Fruit fly (Drosophila melanogaster) whole organism, wandering third instar larva: ENCODE measurements around the gene Pect.

Source experiments
- CG32264 ChIP-seq: fragments of 200-800 bp; sonication (Bioruptor generic); optimal IDR thresholded peaks from 2 replicates; lab custom pipeline; 2016; ENCODE audit warnings: missing biosample characterization, missing genetic modification characterization
- CG9705 ChIP-seq: fragments of 200-800 bp; sonication (Bioruptor generic); optimal IDR thresholded peaks from 2 replicates; lab custom pipeline; 2018; ENCODE audit warnings: missing biosample characterization, mild to moderate bottlenecking, missing genetic modification characterization
- CrebA ChIP-seq: fragments of 200-800 bp; sonication (Bioruptor generic); optimal IDR thresholded peaks from 2 replicates; lab custom pipeline; 2016; ENCODE audit warnings: missing biosample characterization, mild to moderate bottlenecking, missing genetic modification characterization, borderline replicate concordance
- Dif ChIP-seq: fragments of 200-275, 200-300 bp; sonication (Bioruptor generic); optimal IDR thresholded peaks from 2 replicates; lab custom pipeline; 2018; ENCODE audit warnings: missing biosample characterization, missing genetic modification characterization; ENCODE audit not compliant: partially characterized antibody
- GATAd ChIP-seq: sonication (Bioruptor generic); optimal IDR thresholded peaks from 2 replicates; lab custom pipeline; 2016; ENCODE audit warnings: missing biosample characterization, missing genetic modification characterization
- HLH106 ChIP-seq: fragments of 200-800 bp; optimal IDR thresholded peaks from 3 replicates; lab custom pipeline; 2019; ENCODE audit warnings: missing biosample characterization, mild to moderate bottlenecking, missing genetic modification characterization, moderate library complexity
- Hnf4 ChIP-seq: fragments of 200-800 bp; sonication (Bioruptor generic); optimal IDR thresholded peaks from 2 replicates; lab custom pipeline; 2016; ENCODE audit warnings: missing biosample characterization, mild to moderate bottlenecking, missing genetic modification characterization
- Hr83 ChIP-seq: fragments of 200-300 bp; sonication (Bioruptor generic); optimal IDR thresholded peaks from 2 replicates; lab custom pipeline; 2016; ENCODE audit warnings: missing biosample characterization, mild to moderate bottlenecking, missing genetic modification characterization, moderate library complexity; ENCODE audit not compliant: poor library complexity, severe bottlenecking
- Jra ChIP-seq: sonication (Bioruptor generic); optimal IDR thresholded peaks from 2 replicates; lab custom pipeline; 2016; ENCODE audit warnings: missing biosample characterization, missing genetic modification characterization
- Mio ChIP-seq: sonication (Bioruptor generic); optimal IDR thresholded peaks from 2 replicates; lab custom pipeline; 2016; ENCODE audit warnings: missing biosample characterization, missing genetic modification characterization
- Myc ChIP-seq: fragments of >200 bp; optimal IDR thresholded peaks from 2 replicates; lab custom pipeline; 2017
- OdsH ChIP-seq: fragments of 200-800 bp; sonication (Bioruptor generic); optimal IDR thresholded peaks from 2 replicates; lab custom pipeline; 2016; ENCODE audit warnings: missing biosample characterization, mild to moderate bottlenecking, missing genetic modification characterization
- Rel ChIP-seq, 2 experiments: fragments of 200-800 bp; sonication (Bioruptor generic) in 1 of 2; optimal IDR thresholded peaks; 2 replicates in 1 of 2; 3 replicates in 1 of 2; lab custom pipeline; 2016 to 2019; ENCODE audit warnings: mild to moderate bottlenecking in 2 of 2, missing biosample characterization in 2 of 2, missing genetic modification characterization in 2 of 2, moderate library complexity in 1 of 2
- Sp1 ChIP-seq: fragments of 200-800 bp; sonication (Bioruptor generic); optimal IDR thresholded peaks from 3 replicates; lab custom pipeline; 2019; ENCODE audit warnings: missing biosample characterization, mild to moderate bottlenecking, missing genetic modification characterization, moderate library complexity
- Vsx2 ChIP-seq: fragments of 200-300, 225-300 bp; sonication (Bioruptor generic); optimal IDR thresholded peaks from 2 replicates; lab custom pipeline; 2018; ENCODE audit warnings: missing biosample characterization, missing genetic modification characterization; ENCODE audit not compliant: partially characterized antibody
- br ChIP-seq: fragments of 200-800 bp; sonication (Bioruptor generic); optimal IDR thresholded peaks from 2 replicates; lab custom pipeline; 2016; ENCODE audit warnings: missing biosample characterization, missing genetic modification characterization
- brk ChIP-seq: fragments of 200-800 bp; sonication (Bioruptor generic); optimal IDR thresholded peaks from 2 replicates; lab custom pipeline; 2016; ENCODE audit warnings: missing biosample characterization, mild to moderate bottlenecking, missing genetic modification characterization
- dl ChIP-seq, 2 experiments: fragments of 175-275, 200-275 bp in 1 of 2; fragments of 200-275 bp in 1 of 2; sonication (Bioruptor generic); optimal IDR thresholded peaks; lab custom pipeline; 2018; ENCODE audit warnings: mild to moderate bottlenecking in 2 of 2, missing biosample characterization in 2 of 2, missing genetic modification characterization in 2 of 2, moderate library complexity in 2 of 2; ENCODE audit not compliant: partially characterized antibody in 2 of 2, insufficient read depth in 1 of 2
- dmrt93B ChIP-seq: fragments of 200-800 bp; sonication (Bioruptor generic); optimal IDR thresholded peaks from 2 replicates; lab custom pipeline; 2018; ENCODE audit warnings: missing biosample characterization, mild to moderate bottlenecking, missing genetic modification characterization
- dsf ChIP-seq: sonication (Bioruptor generic); optimal IDR thresholded peaks from 2 replicates; lab custom pipeline; 2016; ENCODE audit warnings: missing biosample characterization, missing genetic modification characterization, borderline replicate concordance
- ey ChIP-seq: fragments of 200-800 bp; sonication (Bioruptor generic); optimal IDR thresholded peaks from 2 replicates; lab custom pipeline; 2016; ENCODE audit warnings: missing biosample characterization, missing genetic modification characterization
- foxo ChIP-seq, 2 experiments: fragments of 200-800 bp; sonication (Bioruptor generic); optimal IDR thresholded peaks; 2 replicates in 1 of 2; 3 replicates in 1 of 2; lab custom pipeline; 2016 to 2017; ENCODE audit warnings: missing biosample characterization in 2 of 2, missing genetic modification characterization in 2 of 2
- fru ChIP-seq: fragments of 200-800 bp; sonication (Bioruptor generic); optimal IDR thresholded peaks from 3 replicates; lab custom pipeline; 2016; ENCODE audit warnings: missing biosample characterization, mild to moderate bottlenecking, missing genetic modification characterization
- h ChIP-seq: fragments of 200-800 bp; sonication (Bioruptor generic); optimal IDR thresholded peaks from 3 replicates; lab custom pipeline; 2016; ENCODE audit warnings: missing biosample characterization, mild to moderate bottlenecking, missing genetic modification characterization
- jim ChIP-seq: fragments of 175-275, 200-325 bp; sonication (Bioruptor generic); optimal IDR thresholded peaks from 2 replicates; lab custom pipeline; 2016; ENCODE audit warnings: missing biosample characterization, mild to moderate bottlenecking, missing genetic modification characterization
- lola ChIP-seq: fragments of >200 bp; optimal IDR thresholded peaks from 2 replicates; lab custom pipeline; 2017; ENCODE audit warnings: missing biosample characterization, missing genetic modification characterization
- psq ChIP-seq: fragments of 200-800 bp; sonication (Bioruptor generic); optimal IDR thresholded peaks from 3 replicates; lab custom pipeline; 2017; ENCODE audit warnings: missing biosample characterization, mild to moderate bottlenecking, missing genetic modification characterization, moderate library complexity
- rgr ChIP-seq: fragments of 200-800 bp; sonication (Bioruptor generic); optimal IDR thresholded peaks from 3 replicates; lab custom pipeline; 2016; ENCODE audit warnings: missing biosample characterization, mild to moderate bottlenecking, missing genetic modification characterization
- sv ChIP-seq: fragments of 200-800 bp; sonication (Bioruptor generic); optimal IDR thresholded peaks from 3 replicates; lab custom pipeline; 2016; ENCODE audit warnings: missing biosample characterization, missing genetic modification characterization
- tai ChIP-seq: sonication (Bioruptor generic); optimal IDR thresholded peaks from 2 replicates; lab custom pipeline; 2016; ENCODE audit warnings: missing biosample characterization, missing genetic modification characterization
- usp ChIP-seq: fragments of >200 bp; optimal IDR thresholded peaks from 2 replicates; lab custom pipeline; 2017; ENCODE audit warnings: missing biosample characterization, missing genetic modification characterization
- woc ChIP-seq: sonication (Bioruptor generic); optimal IDR thresholded peaks from 2 replicates; lab custom pipeline; 2016; ENCODE audit warnings: missing biosample characterization, mild to moderate bottlenecking, missing genetic modification characterization

The Pect gene

DNA sequence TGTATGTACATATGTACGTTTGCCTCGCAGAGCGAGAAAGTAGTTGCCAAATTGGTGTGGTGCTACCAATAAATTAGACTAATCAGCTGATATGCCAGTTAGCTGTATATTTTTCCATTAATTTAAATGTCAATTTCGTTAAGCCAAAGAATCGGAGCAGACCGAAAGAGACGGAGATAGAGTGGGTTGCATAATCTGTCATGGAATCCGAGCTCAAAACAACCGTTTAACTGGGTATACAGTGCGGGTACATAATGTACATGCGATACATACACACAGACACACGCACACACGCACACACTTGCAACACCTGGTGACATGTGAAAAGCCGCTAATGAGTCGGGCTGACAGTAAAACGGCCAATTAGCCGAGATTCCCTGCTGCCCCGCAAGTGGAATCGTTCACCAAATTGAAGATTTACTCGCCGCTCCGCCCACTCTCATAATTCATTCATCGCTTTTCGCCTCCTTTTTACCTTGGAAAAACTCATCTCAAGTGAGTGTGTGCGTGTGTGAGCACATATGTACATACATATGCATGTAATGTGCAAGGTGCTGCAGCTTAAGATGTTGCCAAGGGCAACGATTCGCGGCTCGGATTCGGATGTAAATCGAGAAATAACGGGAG, 12.4 kb upstream of the Pect start:
- TF ChIP-seq foxo (GFP tag; optimal IDR thresholded peaks at IDR 0.05; lab: Kevin White, UChicago) (no peak), Sp1 (GFP tag; lab: Kevin White, UChicago) (no peak), jim (GFP tag; lab: Kevin White, UChicago) (no peak), dl (GFP tag; optimal IDR thresholded peaks at IDR 0.05; lab: Kevin White, UChicago; ENCODE audit: insufficient read depth in 1 of 2, partially characterized antibody in 2 of 2) (no peak), Jra (GFP tag; lab: Kevin White, UChicago) (no peak), OdsH (GFP tag; lab: Kevin White, UChicago) (no peak), Hr83 (GFP tag; lab: Kevin White, UChicago) (no peak), Mio (GFP tag; lab: Kevin White, UChicago) (no peak), Vsx2 (GFP tag; lab: Kevin White, UChicago) (no peak), woc (GFP tag; lab: Kevin White, UChicago) (no peak), HLH106 (tag; lab: Kevin White, UChicago) (no peak)
- TF ChIP-seq, all 38 proteins: peak for 0

dm6 chr2L:13191894-13192293, 11.7 kb upstream of the Pect start, which contains the start of the genes CG16974 and Edem2:
CG16974 (minus strand) TSS chr2L:13191979.
Edem2 (plus strand) TSS chr2L:13192201.
- peak; percentile 63 for TF ChIP-seq sv
- peak; percentile 76 for TF ChIP-seq psq
- TF ChIP-seq CG9705, result peak; percentile 58
- no peak for TF ChIP-seq OdsH (GFP tag; lab: Kevin White, UChicago)
- TF ChIP-seq dsf, result no peak
- no peak for TF ChIP-seq Rel (GFP tag; optimal IDR thresholded peaks at IDR 0.05; lab: Kevin White, UChicago)
- peak; percentile 72 for TF ChIP-seq Rel (tag; optimal IDR thresholded peaks at IDR 0.05; lab: Kevin White, UChicago)
- peak in 1 of 2 experiments; percentile 88 for TF ChIP-seq foxo (GFP tag; optimal IDR thresholded peaks at IDR 0.05; lab: Kevin White, UChicago)
- TF ChIP-seq GATAd (GFP tag; lab: Kevin White, UChicago), result peak; percentile 41
- TF ChIP-seq ey (GFP tag; lab: Kevin White, UChicago), result peak; percentile 63
- peak; percentile 49 for TF ChIP-seq Hr83 (GFP tag; lab: Kevin White, UChicago)
- TF ChIP-seq, all 38 proteins: peak for 8

DNA sequence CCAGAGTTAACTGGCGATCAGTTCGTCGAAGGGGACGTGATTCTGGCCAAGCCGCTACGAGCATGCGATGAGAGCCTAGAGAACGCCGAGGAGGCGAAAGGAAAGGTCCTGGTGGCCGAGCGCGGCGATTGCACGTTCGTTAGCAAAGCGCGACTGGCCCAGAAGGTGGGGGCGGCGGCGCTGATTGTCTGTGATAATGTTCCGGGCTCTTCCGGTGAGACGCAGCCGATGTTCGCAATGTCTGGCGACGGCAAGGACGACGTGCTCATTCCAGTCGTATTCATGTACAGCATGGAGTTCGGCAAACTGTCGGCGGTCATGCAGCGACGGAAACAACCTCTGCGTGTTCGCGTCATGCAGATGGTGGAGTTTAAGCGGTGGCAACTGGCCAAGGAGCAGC, 7.7 kb upstream of the Pect start:
- no peak for TF ChIP-seq tai (GFP tag; lab: Kevin White, UChicago)
- no peak for TF ChIP-seq br (GFP tag; lab: Kevin White, UChicago)
- TF ChIP-seq GATAd (GFP tag; lab: Kevin White, UChicago), result no peak
- no peak for TF ChIP-seq Dif (GFP tag; lab: Kevin White, UChicago)
- TF ChIP-seq rgr (GFP tag; lab: Kevin White, UChicago), result no peak
- TF ChIP-seq dmrt93B (GFP tag; lab: Kevin White, UChicago), result no peak
- no peak for TF ChIP-seq fru (GFP tag; lab: Kevin White, UChicago)
- TF ChIP-seq Vsx2 (GFP tag; lab: Kevin White, UChicago), result no peak
- no peak for TF ChIP-seq CG32264 (GFP tag; lab: Kevin White, UChicago)
- TF ChIP-seq Sp1 (GFP tag; lab: Kevin White, UChicago), result no peak
- no peak for TF ChIP-seq OdsH (GFP tag; lab: Kevin White, UChicago)
- TF ChIP-seq dsf, result no peak

- no peak for TF ChIP-seq Rel (GFP tag; optimal IDR thresholded peaks at IDR 0.05; lab: Kevin White, UChicago)
- peak; percentile 76 for TF ChIP-seq Rel (tag; optimal IDR thresholded peaks at IDR 0.05; lab: Kevin White, UChicago)
- TF ChIP-seq jim (GFP tag; lab: Kevin White, UChicago), result no peak
Measured at dm6 chr2L:13202960-13203436, 564 bp upstream of the Pect start, which contains the start of gene CG16972. CG16972 (minus strand) TSS chr2L:13203295.

dm6 chr2L:13204151-13204550, 589 bp downstream of the Pect start:
- TF ChIP-seq dl (GFP tag; optimal IDR thresholded peaks at IDR 0.05; lab: Kevin White, UChicago; ENCODE audit: insufficient read depth in 1 of 2, partially characterized antibody in 2 of 2) (no peak), OdsH (GFP tag; lab: Kevin White, UChicago) (no peak), jim (GFP tag; lab: Kevin White, UChicago) (no peak), Hnf4 (GFP tag; lab: Kevin White, UChicago) (no peak), woc (GFP tag; lab: Kevin White, UChicago) (no peak), h (GFP tag; lab: Kevin White, UChicago) (no peak), usp (GFP tag; lab: Kevin White, UChicago) (no peak), brk (GFP tag; lab: Kevin White, UChicago) (no peak), Sp1 (GFP tag; lab: Kevin White, UChicago) (no peak), CrebA (GFP tag; lab: Kevin White, UChicago) (no peak), Myc (lab: Kevin White, UChicago) (no peak), CG32264 (GFP tag; lab: Kevin White, UChicago) (no peak), lola (GFP tag; lab: Kevin White, UChicago) (no peak), Jra (GFP tag; lab: Kevin White, UChicago) (no peak), br (GFP tag; lab: Kevin White, UChicago) (no peak)
